Worm (Caenorhabditis elegans) whole organism, L1 larva: Measurements from ENCODE around the gene C14A6.6.

Source experiments
- C04F5.9 ChIP-seq: sonication (generic microtip); optimal IDR thresholded peaks from 2 replicates; lab custom pipeline; 2016; ENCODE audit warnings: missing genetic modification characterization, missing compliant biosample characterization
- aly-2 ChIP-seq: fragments of 150-350 bp; optimal IDR thresholded peaks from 2 replicates; lab custom pipeline; 2014; ENCODE audit warnings: missing biosample characterization, missing genetic modification characterization
- ceh-63 ChIP-seq: fragments of 200-800 bp; sonication (Bioruptor generic); optimal IDR thresholded peaks from 2 replicates; lab custom pipeline; 2018; ENCODE audit warnings: mild to moderate bottlenecking, missing genetic modification characterization, missing compliant biosample characterization
- ceh-8 ChIP-seq: fragments of 200-800 bp; sonication (Bioruptor generic); optimal IDR thresholded peaks from 2 replicates; lab custom pipeline; 2018; ENCODE audit warnings: mild to moderate bottlenecking, missing genetic modification characterization, moderate library complexity, missing compliant biosample characterization
- ces-1 ChIP-seq: fragments of 150-350 bp; optimal IDR thresholded peaks from 2 replicates; lab custom pipeline; 2014; ENCODE audit warnings: missing biosample characterization, missing genetic modification reagents, missing genetic modification characterization
- dpl-1 ChIP-seq, 3 experiments: fragments of 150-350 bp in 2 of 3; sonication (generic microtip) in 1 of 3; optimal IDR thresholded peaks; 2 replicates each; lab custom pipeline; 2014 to 2017; ENCODE audit warnings: missing biosample characterization in 3 of 3, missing genetic modification characterization in 3 of 3, missing genetic modification reagents in 3 of 3
- efl-1 ChIP-seq, 4 experiments: fragments of 150-350 bp; optimal IDR thresholded peaks in 3 of 4; peaks in 1 of 4; 1 replicate in 1 of 4; 2 replicates in 3 of 4; lab custom pipeline; 2014; ENCODE audit warnings: missing biosample characterization in 2 of 4, missing genetic modification characterization in 2 of 4, missing genetic modification reagents in 2 of 4
- elt-2 ChIP-seq: sonication (generic microtip); optimal IDR thresholded peaks from 2 replicates; lab custom pipeline; 2016; ENCODE audit warnings: missing genetic modification characterization, mild to moderate bottlenecking, inconsistent platforms, missing compliant biosample characterization, missing genetic modification reagents
- elt-3 ChIP-seq, 6 experiments: fragments of 150-350 bp in 1 of 6; sonication (generic microtip); optimal IDR thresholded peaks; 2 replicates each; lab custom pipeline; 2017 to 2018; ENCODE audit warnings: missing biosample characterization in 6 of 6, missing genetic modification characterization in 6 of 6, inconsistent platforms in 1 of 6
- ets-5 ChIP-seq: fragments of 200-800 bp; sonication (Bioruptor generic); IDR thresholded peaks from 2 replicates; pipeline ENCODE4 v1.3.6; 2022; ENCODE audit warnings: missing genetic modification characterization, missing compliant biosample characterization
- fkh-10 ChIP-seq: sonication (generic microtip); optimal IDR thresholded peaks from 2 replicates; lab custom pipeline; 2017; ENCODE audit warnings: missing biosample characterization, missing genetic modification reagents, missing genetic modification characterization
- fkh-4 ChIP-seq: sonication (generic microtip); optimal IDR thresholded peaks from 2 replicates; lab custom pipeline; 2016; ENCODE audit warnings: missing compliant biosample characterization, missing genetic modification characterization, borderline replicate concordance
- fkh-8 ChIP-seq: sonication (generic microtip); optimal IDR thresholded peaks from 2 replicates; lab custom pipeline; 2016; ENCODE audit warnings: mild to moderate bottlenecking, missing genetic modification characterization, missing compliant biosample characterization
- hlh-4 ChIP-seq: sonication (generic microtip); optimal IDR thresholded peaks from 2 replicates; lab custom pipeline; 2016; ENCODE audit warnings: mild to moderate bottlenecking, missing genetic modification characterization, missing compliant biosample characterization
- jun-1 ChIP-seq: fragments of 150-350 bp; optimal IDR thresholded peaks from 2 replicates; lab custom pipeline; 2014; ENCODE audit warnings: missing biosample characterization, missing genetic modification reagents, missing genetic modification characterization
- lin-13 ChIP-seq: fragments of 150-350 bp; optimal IDR thresholded peaks from 2 replicates; lab custom pipeline; 2014; ENCODE audit warnings: missing biosample characterization, missing genetic modification reagents, missing genetic modification characterization
- lin-14 ChIP-seq: fragments of 200-800 bp; sonication (Bioruptor generic); optimal IDR thresholded peaks from 2 replicates; lab custom pipeline; 2018; ENCODE audit warnings: mild to moderate bottlenecking, missing genetic modification characterization, moderate library complexity, missing compliant biosample characterization
- lin-15B ChIP-seq: fragments of 150-350 bp; sonication (generic microtip); optimal IDR thresholded peaks from 3 replicates; lab custom pipeline; 2014; ENCODE audit warnings: missing biosample characterization, missing genetic modification characterization
- lin-35 ChIP-seq, 2 experiments: fragments of 150-350 bp; optimal IDR thresholded peaks; 2 replicates each; lab custom pipeline; 2014; ENCODE audit warnings: missing biosample characterization in 2 of 2, missing genetic modification characterization in 2 of 2, missing genetic modification reagents in 2 of 2
- lin-39 ChIP-seq: fragments of 150-350 bp; optimal IDR thresholded peaks from 2 replicates; lab custom pipeline; 2014; ENCODE audit warnings: missing biosample characterization, missing genetic modification reagents, missing genetic modification characterization
- nhr-12 ChIP-seq: sonication (generic microtip); optimal IDR thresholded peaks from 2 replicates; lab custom pipeline; 2017; ENCODE audit warnings: missing biosample characterization, missing genetic modification characterization
- nhr-19 ChIP-seq: fragments of 200-800 bp; sonication (Bioruptor generic); conservative IDR thresholded peaks from 2 replicates; pipeline ENCODE4 v1.3.6; 2022; ENCODE audit warnings: missing genetic modification characterization, missing compliant biosample characterization
- nhr-20 ChIP-seq: sonication (generic microtip); optimal IDR thresholded peaks from 2 replicates; lab custom pipeline; 2016; ENCODE audit warnings: mild to moderate bottlenecking, missing genetic modification characterization, missing compliant biosample characterization
- nhr-47 ChIP-seq: sonication (generic microtip); optimal IDR thresholded peaks from 2 replicates; lab custom pipeline; 2016; ENCODE audit warnings: mild to moderate bottlenecking, missing genetic modification characterization, moderate library complexity, missing compliant biosample characterization
- nhr-77 ChIP-seq: fragments of 150-350 bp; optimal IDR thresholded peaks from 2 replicates; lab custom pipeline; 2014; ENCODE audit warnings: missing biosample characterization, missing genetic modification characterization
- nhr-85 ChIP-seq: sonication (generic microtip); peaks from one replicate; lab custom pipeline; 2016; ENCODE audit warnings: missing genetic modification characterization, inconsistent platforms, missing compliant biosample characterization
- nhr-90 ChIP-seq: sonication (generic microtip); optimal IDR thresholded peaks from 2 replicates; lab custom pipeline; 2016; ENCODE audit warnings: mild to moderate bottlenecking, missing genetic modification characterization, missing compliant biosample characterization; ENCODE audit not compliant: poor library complexity
- pag-3 ChIP-seq: sonication (generic microtip); optimal IDR thresholded peaks from 2 replicates; lab custom pipeline; 2017; ENCODE audit warnings: missing genetic modification characterization, mild to moderate bottlenecking, missing compliant biosample characterization, antibody characterized with exemption, borderline replicate concordance; ENCODE audit not compliant: insufficient read depth
- pax-3 ChIP-seq: fragments of 200-800 bp; sonication (Bioruptor generic); optimal IDR thresholded peaks from 2 replicates; lab custom pipeline; 2018; ENCODE audit warnings: mild to moderate bottlenecking, missing genetic modification characterization, moderate library complexity, missing compliant biosample characterization
- pqm-1 ChIP-seq: sonication (generic microtip); optimal IDR thresholded peaks from 3 replicates; lab custom pipeline; 2017; ENCODE audit warnings: missing biosample characterization, missing genetic modification characterization
- rnt-1 ChIP-seq: sonication (generic microtip); optimal IDR thresholded peaks from 2 replicates; lab custom pipeline; 2016; ENCODE audit warnings: mild to moderate bottlenecking, missing genetic modification characterization, moderate library complexity, missing compliant biosample characterization
- skn-1 ChIP-seq: fragments of 150-350 bp; optimal IDR thresholded peaks from 2 replicates; lab custom pipeline; 2014; ENCODE audit warnings: missing biosample characterization, missing genetic modification characterization
- sox-4 ChIP-seq: sonication (generic microtip); optimal IDR thresholded peaks from 2 replicates; lab custom pipeline; 2016; ENCODE audit warnings: missing genetic modification characterization, missing compliant biosample characterization
- sptf-1 ChIP-seq: fragments of 150-350 bp; optimal IDR thresholded peaks from 2 replicates; lab custom pipeline; 2014; ENCODE audit warnings: missing biosample characterization, missing genetic modification characterization
- unc-30 ChIP-seq: sonication (generic microtip); optimal IDR thresholded peaks from 2 replicates; lab custom pipeline; 2017; ENCODE audit warnings: missing biosample characterization, missing genetic modification characterization
- unc-86 ChIP-seq: sonication (generic microtip); optimal IDR thresholded peaks from 2 replicates; lab custom pipeline; 2016; ENCODE audit warnings: missing genetic modification characterization, missing compliant biosample characterization
- zag-1 ChIP-seq: fragments of 150-350 bp; optimal IDR thresholded peaks from 2 replicates; lab custom pipeline; 2014; ENCODE audit warnings: missing biosample characterization, missing genetic modification characterization
- ztf-11 ChIP-seq, 2 experiments: sonication (generic microtip); optimal IDR thresholded peaks; 2 replicates each; lab custom pipeline; 2016 to 2017; ENCODE audit warnings: missing genetic modification characterization in 2 of 2, missing biosample characterization in 1 of 2, missing compliant biosample characterization in 1 of 2
- ztf-4 ChIP-seq: fragments of 150-350 bp; optimal IDR thresholded peaks from 2 replicates; lab custom pipeline; 2014; ENCODE audit warnings: missing biosample characterization, missing genetic modification characterization

The C14A6.6 gene

DNA sequence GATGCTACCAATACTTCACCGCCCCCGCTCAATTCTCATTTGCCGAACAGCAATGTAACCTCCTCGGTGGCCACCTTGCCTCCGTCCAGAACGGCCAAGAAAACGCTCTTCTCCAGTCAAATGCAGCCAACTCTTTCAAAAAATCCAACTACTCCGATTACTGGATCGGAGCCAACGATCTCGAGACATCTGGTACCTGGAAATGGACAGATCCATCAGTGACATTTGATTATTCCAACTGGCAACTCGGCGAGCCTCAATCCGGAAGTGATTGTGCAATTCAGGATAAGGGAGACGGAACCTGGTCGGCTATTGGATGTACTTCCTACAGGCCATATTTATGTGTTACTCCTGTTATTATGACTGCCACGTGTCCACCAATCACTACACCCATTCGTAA lies 8.9 kb downstream of the C14A6.6 start:
- TF ChIP-seq ceh-63, result no peak

ce11 chrV:18157707-18158106 lies 9.4 kb downstream of the C14A6.6 start, which contains the start of gene clec-48:
clec-48 (plus strand) TSS chrV:18158026.
- TF ChIP-seq fkh-8 (tag; lab: Kevin White, UChicago) (no peak), C04F5.9 (no peak), aly-2 (tag; lab: Kevin White, UChicago) (no peak), fkh-10 (GFP tag; lab: Kevin White, UChicago) (no peak), efl-1 (optimal IDR thresholded peaks at IDR 0.05; lab: Kevin White, UChicago) (no peak), efl-1 (GFP tag; optimal IDR thresholded peaks at IDR 0.05 in 1 of 2; lab: Kevin White, UChicago) (peak in 1 of 2 experiments; percentile 57), ceh-63 (no peak), sox-4 (tag; lab: Kevin White, UChicago) (no peak)

- TF ChIP-seq ztf-4 (tag; lab: Kevin White, UChicago) (no peak), ztf-11 (tag; optimal IDR thresholded peaks at IDR 0.05; lab: Kevin White, UChicago) (no peak), zag-1 (no peak), elt-3 (tag; optimal IDR thresholded peaks at IDR 0.05; lab: Kevin White, UChicago) (no peak), sptf-1 (tag; lab: Kevin White, UChicago) (no peak), elt-2 (tag; lab: Kevin White, UChicago) (no peak), fkh-10 (GFP tag; lab: Kevin White, UChicago) (no peak), nhr-90 (tag; lab: Kevin White, UChicago) (no peak), fkh-8 (tag; lab: Kevin White, UChicago) (no peak)
Observed at ce11 chrV:18146077-18146476, 21.0 kb downstream of the C14A6.6 start, which contains the start of gene C14A6.3. C14A6.3 (plus strand) TSS chrV:18146377.

DNA sequence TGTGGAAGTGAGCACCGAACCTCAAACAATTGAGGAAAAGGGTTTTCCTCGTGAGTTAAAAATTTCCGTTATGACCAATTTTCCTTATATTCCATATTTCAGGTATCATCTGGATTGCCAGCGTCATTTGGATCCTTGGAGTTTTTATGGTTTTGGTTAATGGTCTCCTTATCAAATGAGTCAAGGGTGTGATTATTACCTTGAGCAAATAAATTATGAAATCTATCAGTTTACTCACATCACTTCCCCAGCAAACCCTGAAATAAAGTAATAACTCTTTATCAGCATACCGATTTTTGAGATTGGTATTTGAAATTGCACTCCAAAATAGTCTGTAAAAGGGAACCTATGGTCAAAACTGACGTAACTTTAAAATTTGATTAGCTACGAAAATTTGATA lies 22.6 kb downstream of the C14A6.6 start:
- TF ChIP-seq lin-13 (GFP tag; lab: Kevin White, UChicago), result no peak
- TF ChIP-seq efl-1 (optimal IDR thresholded peaks at IDR 0.05; lab: Kevin White, UChicago), result no peak
- peak in 1 of 2 experiments; percentile 61 for TF ChIP-seq efl-1 (GFP tag; optimal IDR thresholded peaks at IDR 0.05 in 1 of 2; lab: Kevin White, UChicago)

ce11 chrV:18143445-18143844 lies 23.6 kb downstream of the C14A6.6 start, which contains the start of gene Y37H2A.14:
Y37H2A.14 (plus strand) TSS chrV:18143745.
- no peak for TF ChIP-seq elt-3 (tag; optimal IDR thresholded peaks at IDR 0.05; lab: Kevin White, UChicago)
- TF ChIP-seq jun-1 (tag; lab: Kevin White, UChicago), result no peak
- TF ChIP-seq pqm-1, result no peak
- TF ChIP-seq C04F5.9, result no peak
- no peak for TF ChIP-seq dpl-1 (GFP tag; optimal IDR thresholded peaks at IDR 0.05; lab: Kevin White, UChicago)
- TF ChIP-seq nhr-19 (GFP tag; lab: Robert Waterston, UW), result no peak
- TF ChIP-seq fkh-4 (tag; lab: Kevin White, UChicago), result no peak

ce11 chrV:18142549-18142948 lies 24.5 kb downstream of the C14A6.6 start, which contains the start of gene Y37H2A.13:
Y37H2A.13 (plus strand) TSS chrV:18142849.
- TF ChIP-seq nhr-20 (tag; lab: Kevin White, UChicago), result no peak
- no peak for TF ChIP-seq hlh-4 (tag; lab: Kevin White, UChicago)
- TF ChIP-seq skn-1 (tag; lab: Kevin White, UChicago), result no peak
- TF ChIP-seq nhr-90 (tag; lab: Kevin White, UChicago), result no peak
- no peak for TF ChIP-seq nhr-47 (tag; lab: Kevin White, UChicago)
- no peak for TF ChIP-seq ceh-8 (GFP tag; lab: Kevin White, UChicago)
- TF ChIP-seq nhr-19 (GFP tag; lab: Robert Waterston, UW), result no peak
- TF ChIP-seq nhr-77, result no peak
- TF ChIP-seq ztf-11 (tag; optimal IDR thresholded peaks at IDR 0.05; lab: Kevin White, UChicago), result no peak
- no peak for TF ChIP-seq lin-39 (tag; lab: Kevin White, UChicago)
- no peak for TF ChIP-seq ceh-63
- no peak for TF ChIP-seq sptf-1 (tag; lab: Kevin White, UChicago)

DNA sequence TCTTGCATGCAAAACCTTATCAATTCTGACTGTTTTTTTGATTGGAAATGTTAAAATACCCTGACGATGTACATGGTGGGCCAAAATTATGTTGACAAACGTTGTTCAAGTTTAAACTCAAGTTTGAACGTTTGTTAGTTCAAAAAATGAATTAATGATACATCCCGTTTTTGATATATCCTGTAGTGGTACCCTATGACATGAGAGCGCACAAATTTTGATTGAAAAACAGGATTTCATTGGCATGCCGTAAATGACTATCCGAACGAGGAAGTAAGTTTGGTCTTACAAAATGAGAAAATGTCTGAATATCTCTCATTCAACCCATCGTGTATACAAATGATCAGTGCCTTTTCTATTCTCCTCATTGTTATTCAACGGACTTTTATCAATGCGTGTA lies 25.9 kb downstream of the C14A6.6 start, which contains the start of gene Y37H2A.11:
Gene Y37H2A.11 (plus strand): TSS at position 301 of the 400 bp plus-strand sequence.
- TF ChIP-seq nhr-12 (tag; lab: Kevin White, UChicago) (no peak), pag-3 (no peak), unc-30 (tag; lab: Kevin White, UChicago) (no peak), ces-1 (no peak), lin-14 (GFP tag; lab: Kevin White, UChicago) (no peak), ets-5 (GFP tag; lab: Robert Waterston, UW) (no peak), lin-15B (tag; lab: Kevin White, UChicago) (no peak), nhr-85 (no peak), pax-3 (tag; lab: Kevin White, UChicago) (no peak), unc-86 (no peak), rnt-1 (no peak), lin-35 (GFP tag; optimal IDR thresholded peaks at IDR 0.05; lab: Kevin White, UChicago) (no peak)
